ENCODE assay signal across 7 worm cellular contexts in the genomic region with DNA sequence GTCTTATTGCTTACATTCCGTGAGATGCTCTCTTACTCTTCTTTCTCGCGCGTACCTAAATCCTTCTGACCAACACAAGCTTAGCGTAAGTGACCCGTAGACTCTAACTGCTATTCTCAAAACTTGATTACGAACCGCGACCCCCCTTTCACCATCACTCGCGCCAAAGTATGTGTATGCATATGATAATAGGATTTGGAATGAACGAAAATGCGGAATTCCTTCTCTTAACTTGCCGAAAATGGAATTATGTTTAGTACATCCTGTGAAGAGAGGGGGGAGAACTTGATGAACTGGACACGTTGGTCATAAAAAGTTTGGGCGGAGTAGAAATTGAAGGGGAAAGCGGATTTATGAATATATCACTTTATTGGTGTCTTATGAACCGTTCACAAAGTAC.
TF ChIP-seq lines count a peak whose summit lies in the region.

No protein-coding gene starts in this region.

TF ChIP-seq in whole organism, L1 larva, 84 proteins besides CTCF, POLR2A, EP300 and RAD21 (continues in another document):
- TF ChIP-seq jun-1 (tag; optimal IDR thresholded peaks at IDR 0.05; lab: Kevin White, UChicago) (no peak), lir-3 (tag; optimal IDR thresholded peaks at IDR 0.05; lab: Kevin White, UChicago; ENCODE audit: poor library complexity) (no peak), efl-3 (GFP tag; optimal IDR thresholded peaks at IDR 0.05; lab: Kevin White, UChicago) (no peak), zip-4 (GFP tag; optimal IDR thresholded peaks at IDR 0.05; lab: Kevin White, UChicago) (no peak), blmp-1 (tag; optimal IDR thresholded peaks at IDR 0.05; lab: Kevin White, UChicago) (peak; percentile 35), aly-2 (tag; optimal IDR thresholded peaks at IDR 0.05; lab: Kevin White, UChicago) (no peak), nhr-84 (tag; optimal IDR thresholded peaks at IDR 0.05; lab: Kevin White, UChicago) (no peak), fos-1 (tag; optimal IDR thresholded peaks at IDR 0.05; lab: Kevin White, UChicago) (no peak), dsc-1 (tag; optimal IDR thresholded peaks at IDR 0.05; lab: Kevin White, UChicago) (no peak), irx-1 (tag; optimal IDR thresholded peaks at IDR 0.05; lab: Kevin White, UChicago) (peak; percentile 1), vab-15 (tag; optimal IDR thresholded peaks at IDR 0.05; lab: Kevin White, UChicago) (no peak), aha-1 (tag; optimal IDR thresholded peaks at IDR 0.05; lab: Kevin White, UChicago) (no peak), skn-1 (tag; optimal IDR thresholded peaks at IDR 0.05; lab: Kevin White, UChicago) (no peak)

TF ChIP-seq in whole organism, L2 larva, 48 proteins besides CTCF, POLR2A, EP300 and RAD21:
- TF ChIP-seq sma-9 (GFP tag; optimal IDR thresholded peaks at IDR 0.05; lab: Kevin White, UChicago) (peak; percentile 6), sma-9 (tag; optimal IDR thresholded peaks at IDR 0.05; lab: Kevin White, UChicago) (no peak), egl-27 (tag; optimal IDR thresholded peaks at IDR 0.05; lab: Kevin White, UChicago) (no peak)

TF ChIP-seq in whole organism, L3 larva, 47 proteins besides CTCF, POLR2A, EP300 and RAD21:
- no peak for TF ChIP-seq nhr-11 (tag; optimal IDR thresholded peaks at IDR 0.05; lab: Kevin White, UChicago)
- peak; percentile 95 for TF ChIP-seq fkh-10 (GFP tag; optimal IDR thresholded peaks at IDR 0.05; lab: Kevin White, UChicago)
- TF ChIP-seq nfya-1 (tag; optimal IDR thresholded peaks at IDR 0.05; lab: Kevin White, UChicago; ENCODE audit: insufficient read depth) = peak; percentile 11

TF ChIP-seq in whole organism, L4 larva, 104 proteins besides CTCF, POLR2A, EP300 and RAD21:
- peak; percentile 90 for TF ChIP-seq ces-1 (GFP tag; optimal IDR thresholded peaks at IDR 0.05; lab: Kevin White, UChicago)
- no peak for TF ChIP-seq hlh-30 (tag; optimal IDR thresholded peaks at IDR 0.05; lab: Kevin White, UChicago; ENCODE audit: insufficient read depth)
- TF ChIP-seq fkh-10 (GFP tag; optimal IDR thresholded peaks at IDR 0.05; lab: Kevin White, UChicago) = peak; percentile 95
- TF ChIP-seq unc-62 (GFP tag; optimal IDR thresholded peaks at IDR 0.05 in 1 of 2; lab: Kevin White, UChicago) = peak in 1 of 2 experiments; percentile 5
- no peak for TF ChIP-seq unc-62 (tag; optimal IDR thresholded peaks at IDR 0.05; lab: Kevin White, UChicago)
- TF ChIP-seq ctbp-1 (GFP tag; IDR thresholded peaks at IDR 0.05; lab: Robert Waterston, UW) = peak; percentile 62; the same call in 1 of the 2 replicates

TF ChIP-seq in whole organism, late embryonic, 69 proteins besides CTCF, POLR2A, EP300 and RAD21:
- TF ChIP-seq ceh-45 (GFP tag; IDR thresholded peaks at IDR 0.05; lab: Robert Waterston, UW) = no peak
- no peak for TF ChIP-seq lin-11 (tag; optimal IDR thresholded peaks at IDR 0.05; lab: Kevin White, UChicago)
- peak; percentile 98 for TF ChIP-seq unc-42 (tag; optimal IDR thresholded peaks at IDR 0.05; lab: Kevin White, UChicago)
- peak; percentile 4 for TF ChIP-seq ceh-19 (GFP tag; optimal IDR thresholded peaks at IDR 0.05; lab: Kevin White, UChicago)

TF ChIP-seq in whole organism, mixed stage, embryonic, 35 proteins besides CTCF, POLR2A, EP300 and RAD21:
- no peak for TF ChIP-seq unc-120 (tag; optimal IDR thresholded peaks at IDR 0.05; lab: Kevin White, UChicago; ENCODE audit: poor library complexity, severe bottlenecking)
- TF ChIP-seq elt-3 (tag; optimal IDR thresholded peaks at IDR 0.05; lab: Kevin White, UChicago) = no peak
- peak; percentile 99 for TF ChIP-seq ces-1 (GFP tag; optimal IDR thresholded peaks at IDR 0.05; lab: Kevin White, UChicago)

TF ChIP-seq in whole organism, young adult, 124 proteins besides CTCF, POLR2A, EP300 and RAD21:
- TF ChIP-seq aptf-2 (GFP tag; conservative IDR thresholded peaks at IDR 0.05; lab: Robert Waterston, UW) (no peak), snpc-3.4 (tag; optimal IDR thresholded peaks at IDR 0.05; lab: Kevin White, UChicago) (no peak), ztf-26 (tag; optimal IDR thresholded peaks at IDR 0.05; lab: Kevin White, UChicago) (no peak), hmg-1.2 (GFP tag; IDR thresholded peaks at IDR 0.05; lab: Robert Waterston, UW) (no peak), nhr-179 (tag; optimal IDR thresholded peaks at IDR 0.05; lab: Kevin White, UChicago) (no peak), ceh-27 (GFP tag; optimal IDR thresholded peaks at IDR 0.05; lab: Kevin White, UChicago) (peak; percentile 26), gei-17 (GFP tag; optimal IDR thresholded peaks at IDR 0.05; lab: Kevin White, UChicago) (no peak), dpl-1 (GFP tag; optimal IDR thresholded peaks at IDR 0.05; lab: Kevin White, UChicago) (no peak)
TF ChIP-seq in whole organism, young adult: peak in this region for 1.
